Fruit fly (Drosophila melanogaster) whole organism, embryonic: ENCODE data around the gene CG15725.

ENCODE experiments used
- Atf6 ChIP-seq: fragments of 200-800 bp; sonication (Bioruptor generic); IDR thresholded peaks from 2 replicates; pipeline ENCODE4 v1.3.6; 2022; ENCODE audit warnings: missing biosample characterization, missing genetic modification characterization
- Bdp1 ChIP-seq: fragments of 200-800 bp; sonication (Bioruptor generic); optimal IDR thresholded peaks from 3 replicates; lab custom pipeline; 2016; ENCODE audit warnings: missing biosample characterization, missing genetic modification characterization
- CG10959 ChIP-seq: fragments of 200-800 bp; sonication (Bioruptor generic); IDR thresholded peaks from 2 replicates; pipeline ENCODE4 v1.3.6; 2022; ENCODE audit warnings: missing biosample characterization, missing genetic modification characterization
- CG10979 ChIP-seq: fragments of 200-800 bp; sonication (Bioruptor generic); optimal IDR thresholded peaks from 2 replicates; lab custom pipeline; 2018; ENCODE audit warnings: missing biosample characterization, mild to moderate bottlenecking, missing genetic modification characterization, moderate library complexity
- CG11560 ChIP-seq: fragments of 200-800 bp; sonication (Bioruptor generic); IDR thresholded peaks from 3 replicates; pipeline ENCODE4 v1.3.6; 2022; ENCODE audit warnings: missing biosample characterization, missing genetic modification characterization
- CG11696 ChIP-seq: fragments of 200-800 bp; sonication (Bioruptor generic); IDR thresholded peaks from 2 replicates; pipeline ENCODE4 v1.3.6; 2022; ENCODE audit warnings: missing biosample characterization, missing genetic modification characterization
- CG11723 ChIP-seq: fragments of 200-800 bp; sonication (Bioruptor generic); optimal IDR thresholded peaks from 2 replicates; lab custom pipeline; 2017; ENCODE audit warnings: missing biosample characterization, mild to moderate bottlenecking, missing genetic modification characterization
- CG13296 ChIP-seq: fragments of 200-800 bp; sonication (Bioruptor generic); optimal IDR thresholded peaks from 3 replicates; lab custom pipeline; 2018; ENCODE audit warnings: missing biosample characterization, mild to moderate bottlenecking, missing genetic modification characterization
- CG13624 ChIP-seq: fragments of 200-800 bp; sonication (Bioruptor generic); optimal IDR thresholded peaks from 2 replicates; lab custom pipeline; 2016; ENCODE audit warnings: missing biosample characterization, missing genetic modification characterization
- CG14050 ChIP-seq: fragments of 200-800 bp; sonication (Bioruptor generic); IDR thresholded peaks from 3 replicates; pipeline ENCODE4 v1.3.6; 2022; ENCODE audit warnings: missing biosample characterization, missing genetic modification characterization
- CG14441 ChIP-seq: fragments of 200-800 bp; sonication (Bioruptor generic); IDR thresholded peaks from 2 replicates; pipeline ENCODE4 v1.3.6; 2022; ENCODE audit warnings: missing biosample characterization, missing genetic modification characterization
- CG16863 ChIP-seq: fragments of 200-800 bp; sonication (Bioruptor generic); optimal IDR thresholded peaks from 3 replicates; lab custom pipeline; 2016; ENCODE audit warnings: missing biosample characterization, missing genetic modification characterization
- CG30020 ChIP-seq: fragments of 200-800 bp; optimal IDR thresholded peaks from 2 replicates; lab custom pipeline; 2019; ENCODE audit warnings: missing biosample characterization, mild to moderate bottlenecking, missing genetic modification characterization, moderate library complexity
- CG32532 ChIP-seq: fragments of 200-800 bp; sonication (Bioruptor generic); IDR thresholded peaks from 2 replicates; pipeline ENCODE4 v1.3.6; 2022; ENCODE audit warnings: missing biosample characterization, missing genetic modification characterization
- CG3847 ChIP-seq: fragments of 200-800 bp; sonication (Bioruptor generic); IDR thresholded peaks from 2 replicates; pipeline ENCODE4 v1.3.6; 2022; ENCODE audit warnings: missing biosample characterization, missing genetic modification characterization
- CG3995 ChIP-seq: fragments of 200-800 bp; sonication (Bioruptor generic); optimal IDR thresholded peaks from 3 replicates; lab custom pipeline; 2016; ENCODE audit warnings: missing biosample characterization, missing genetic modification characterization
- CG4328 ChIP-seq: fragments of 200-800 bp; sonication (Bioruptor generic); optimal IDR thresholded peaks from 3 replicates; lab custom pipeline; 2017; ENCODE audit warnings: missing biosample characterization, missing genetic modification reagents, missing genetic modification characterization
- CG4360 ChIP-seq: fragments of 200-800 bp; sonication (Bioruptor generic); IDR thresholded peaks from 2 replicates; pipeline ENCODE4 v1.3.6; 2022; ENCODE audit warnings: missing biosample characterization, missing genetic modification characterization
- CG6654 ChIP-seq: fragments of 200-800 bp; sonication (Bioruptor generic); optimal IDR thresholded peaks from 2 replicates; lab custom pipeline; 2017; ENCODE audit warnings: missing biosample characterization, mild to moderate bottlenecking, missing genetic modification characterization
- CG7357 ChIP-seq: fragments of 200-800 bp; sonication (Bioruptor generic); IDR thresholded peaks from 3 replicates; pipeline ENCODE4 v1.3.6; 2022; ENCODE audit warnings: missing biosample characterization, missing genetic modification characterization
- CG7372 ChIP-seq: fragments of 200-800 bp; sonication (Bioruptor generic); IDR thresholded peaks from 2 replicates; pipeline ENCODE4 v1.3.6; 2022; ENCODE audit warnings: missing biosample characterization, missing genetic modification characterization
- Ets65A ChIP-seq: fragments of 200-800 bp; sonication (Bioruptor generic); peaks from one replicate; lab custom pipeline; 2016; ENCODE audit warnings: missing biosample characterization, missing genetic modification characterization
- Ets97D ChIP-seq: fragments of 200-800 bp; sonication (Bioruptor generic); optimal IDR thresholded peaks from 3 replicates; lab custom pipeline; 2016; ENCODE audit warnings: missing biosample characterization, missing genetic modification characterization
- H15 ChIP-seq: fragments of 200-800 bp; sonication (Bioruptor generic); IDR thresholded peaks from 3 replicates; pipeline ENCODE4 v1.3.6; 2022; ENCODE audit warnings: missing biosample characterization, missing genetic modification characterization
- Hand ChIP-seq: fragments of 200-800 bp; sonication (Bioruptor generic); optimal IDR thresholded peaks from 2 replicates; lab custom pipeline; 2017; ENCODE audit warnings: mild to moderate bottlenecking, missing biosample characterization, missing genetic modification reagents, missing genetic modification characterization
- Mrtf ChIP-seq: fragments of 200-800 bp; sonication (Bioruptor generic); IDR thresholded peaks from 3 replicates; pipeline ENCODE4 v1.3.6; 2022; ENCODE audit warnings: missing biosample characterization, missing genetic modification characterization
- Ravus ChIP-seq: fragments of 200-800 bp; sonication (Bioruptor generic); IDR thresholded peaks from 2 replicates; pipeline ENCODE4 v1.3.6; 2022; ENCODE audit warnings: missing biosample characterization, missing genetic modification characterization
- Sox102F ChIP-seq: fragments of 200-800 bp; sonication (Bioruptor generic); optimal IDR thresholded peaks from 2 replicates; lab custom pipeline; 2018; ENCODE audit warnings: missing biosample characterization, mild to moderate bottlenecking, missing genetic modification characterization, moderate library complexity
- al ChIP-seq: fragments of 200-800 bp; sonication (Bioruptor generic); IDR thresholded peaks from 2 replicates; pipeline ENCODE4 v1.3.6; 2022; ENCODE audit warnings: missing biosample characterization, missing genetic modification characterization
- aop ChIP-seq: fragments of 200-800 bp; sonication (Bioruptor generic); IDR thresholded peaks from 2 replicates; pipeline ENCODE4 v1.3.6; 2022; ENCODE audit warnings: missing biosample characterization, missing genetic modification characterization
- ato ChIP-seq: fragments of 200-800 bp; sonication (Bioruptor generic); IDR thresholded peaks from 2 replicates; pipeline ENCODE4 v1.3.6; 2022; ENCODE audit warnings: missing biosample characterization, missing genetic modification characterization; ENCODE audit not compliant: partially characterized antibody
- bcd ChIP-seq: fragments of 200-800 bp; sonication (Bioruptor generic); optimal IDR thresholded peaks from 2 replicates; lab custom pipeline; 2017; ENCODE audit warnings: missing biosample characterization, mild to moderate bottlenecking, missing genetic modification characterization
- bigmax ChIP-seq: fragments of 200-800 bp; sonication (Bioruptor generic); optimal IDR thresholded peaks from 2 replicates; lab custom pipeline; 2018; ENCODE audit warnings: missing biosample characterization, mild to moderate bottlenecking, missing genetic modification characterization
- br ChIP-seq: fragments of >200 bp; optimal IDR thresholded peaks from 2 replicates; lab custom pipeline; 2017
- dimm ChIP-seq: fragments of 200-800 bp; sonication (Bioruptor generic); IDR thresholded peaks from 2 replicates; pipeline ENCODE4 v1.3.6; 2022; ENCODE audit warnings: missing biosample characterization, missing genetic modification characterization
- dm ChIP-seq: fragments of 200-800 bp; sonication (Bioruptor generic); optimal IDR thresholded peaks from 3 replicates; lab custom pipeline; 2016; ENCODE audit warnings: missing biosample characterization, missing genetic modification characterization
- eve ChIP-seq, 2 experiments: fragments of >200 bp; optimal IDR thresholded peaks; 2 replicates each; lab custom pipeline; 2017; ENCODE audit warnings: missing biosample characterization in 2 of 2, missing genetic modification characterization in 2 of 2
- eyg ChIP-seq: fragments of 200-800 bp; sonication (Bioruptor generic); optimal IDR thresholded peaks from 3 replicates; lab custom pipeline; 2016; ENCODE audit warnings: missing biosample characterization, missing genetic modification characterization
- fu2 ChIP-seq: fragments of 200-800 bp; sonication (Bioruptor generic); optimal IDR thresholded peaks from 2 replicates; lab custom pipeline; 2016; ENCODE audit warnings: missing biosample characterization, missing genetic modification characterization
- gce ChIP-seq: fragments of 200-800 bp; sonication (Bioruptor generic); IDR thresholded peaks from 3 replicates; pipeline ENCODE4 v1.3.6; 2022; ENCODE audit warnings: missing biosample characterization, missing genetic modification characterization
- gem ChIP-seq: fragments of 200-800 bp; sonication (Bioruptor generic); optimal IDR thresholded peaks from 2 replicates; lab custom pipeline; 2019; ENCODE audit warnings: missing biosample characterization, mild to moderate bottlenecking, missing genetic modification characterization, moderate library complexity
- gfzf ChIP-seq: fragments of 200-800 bp; sonication (Bioruptor generic); optimal IDR thresholded peaks from 2 replicates; lab custom pipeline; 2016; ENCODE audit warnings: missing biosample characterization, mild to moderate bottlenecking, missing genetic modification characterization, moderate library complexity
- gro ChIP-seq: fragments of 200-800 bp; sonication (Bioruptor generic); optimal IDR thresholded peaks from 2 replicates; lab custom pipeline; 2016; ENCODE audit warnings: missing biosample characterization, missing genetic modification characterization
- lola ChIP-seq, 3 experiments: fragments of >200 bp in 2 of 3; fragments of 200-800 bp in 1 of 3; sonication (Bioruptor generic) in 1 of 3; optimal IDR thresholded peaks; 2 replicates each; lab custom pipeline; 2017 to 2019; ENCODE audit warnings: missing biosample characterization in 3 of 3, missing genetic modification characterization in 3 of 3, mild to moderate bottlenecking in 1 of 3, moderate library complexity in 1 of 3
- nmo ChIP-seq: fragments of 200-800 bp; sonication (Bioruptor generic); optimal IDR thresholded peaks from 2 replicates; lab custom pipeline; 2018; ENCODE audit warnings: missing biosample characterization, mild to moderate bottlenecking, missing genetic modification characterization, moderate library complexity
- phol ChIP-seq: fragments of 200-800 bp; sonication (Bioruptor generic); optimal IDR thresholded peaks from 3 replicates; lab custom pipeline; 2018; ENCODE audit warnings: missing biosample characterization, mild to moderate bottlenecking, missing genetic modification characterization, moderate library complexity
- prd ChIP-seq, 3 experiments: fragments of >200 bp in 2 of 3; fragments of 200-800 bp in 1 of 3; sonication (Bioruptor generic) in 1 of 3; optimal IDR thresholded peaks in 2 of 3; IDR thresholded peaks in 1 of 3; 2 replicates in 2 of 3; 3 replicates in 1 of 3; pipeline versions ENCODE4 v1.3.6 to Lab custom; 2017 to 2022; ENCODE audit warnings: missing biosample characterization in 1 of 3, missing genetic modification characterization in 1 of 3
- sr ChIP-seq: fragments of 200-800 bp; sonication (Bioruptor generic); IDR thresholded peaks from 3 replicates; pipeline ENCODE4 v1.3.6; 2022; ENCODE audit warnings: missing biosample characterization, missing genetic modification characterization
- sug ChIP-seq: fragments of 200-800 bp; optimal IDR thresholded peaks from 2 replicates; lab custom pipeline; 2019; ENCODE audit warnings: missing biosample characterization, mild to moderate bottlenecking, missing genetic modification characterization, moderate library complexity
- zf30C ChIP-seq: fragments of 200-800 bp; sonication (Bioruptor generic); optimal IDR thresholded peaks from 3 replicates; lab custom pipeline; 2018; ENCODE audit warnings: missing biosample characterization, mild to moderate bottlenecking, missing genetic modification characterization

CG15725 gene

dm6 chrX:12750928-12751631 lies 45.4 kb downstream of the CG15725 start (continued):
- TF ChIP-seq CG11723 (GFP tag; lab: Kevin White, UChicago) (peak; percentile 100), nmo (GFP tag; lab: Kevin White, UChicago) (peak; percentile 100), CG7357 (GFP tag; lab: Robert Waterston, UW) (peak; percentile 99), gem (tag; lab: Kevin White, UChicago) (peak; percentile 100), ato (GFP tag; lab: Robert Waterston, UW) (no peak), CG11560 (tag; lab: Robert Waterston, UW) (peak; percentile 96), CG6654 (GFP tag; lab: Kevin White, UChicago) (peak; percentile 96), eyg (GFP tag; lab: Kevin White, UChicago) (peak; percentile 99), CG11696 (peak; percentile 95), CG16863 (peak; percentile 100), CG4360 (GFP tag; lab: Robert Waterston, UW) (peak; percentile 83), Ets97D (GFP tag; lab: Kevin White, UChicago) (peak; percentile 95), CG10979 (tag; lab: Kevin White, UChicago) (peak; percentile 99), CG4328 (GFP tag; lab: Kevin White, UChicago) (peak; percentile 100), bigmax (GFP tag; lab: Kevin White, UChicago) (peak; percentile 86), gce (peak; percentile 99), CG30020 (tag; lab: Kevin White, UChicago) (peak; percentile 92), sr (GFP tag; lab: Robert Waterston, UW) (peak; percentile 98), Mrtf (GFP tag; lab: Robert Waterston, UW) (peak; percentile 100), zf30C (GFP tag; lab: Kevin White, UChicago) (peak; percentile 50), CG10959 (GFP tag; lab: Robert Waterston, UW) (peak; percentile 98), Hand (GFP tag; lab: Kevin White, UChicago) (peak; percentile 100), bcd (peak; percentile 100), dm (GFP tag; lab: Kevin White, UChicago) (peak; percentile 100), eve (GFP tag; optimal IDR thresholded peaks at IDR 0.05; lab: Kevin White, UChicago) (peak; percentile 63 to 100), sug (tag; lab: Kevin White, UChicago) (peak; percentile 100), CG7372 (GFP tag; lab: Robert Waterston, UW) (peak; percentile 100), CG13296 (GFP tag; lab: Kevin White, UChicago) (peak; percentile 100), dimm (peak; percentile 98), CG14441 (GFP tag; lab: Robert Waterston, UW) (peak; percentile 100), gfzf (GFP tag; lab: Kevin White, UChicago) (peak; percentile 49), H15 (peak; percentile 99), al (GFP tag; lab: Robert Waterston, UW) (peak; percentile 100), CG3847 (GFP tag; lab: Robert Waterston, UW) (peak; percentile 100), gro (peak; percentile 100), Sox102F (GFP tag; lab: Kevin White, UChicago) (peak; percentile 100), phol (tag; lab: Kevin White, UChicago) (peak; percentile 100), br (lab: Kevin White, UChicago) (no peak), Ets65A (peak; percentile 100), CG13624 (GFP tag; lab: Kevin White, UChicago) (peak; percentile 100), aop (GFP tag; lab: Robert Waterston, UW) (peak; percentile 95), Bdp1 (GFP tag; lab: Kevin White, UChicago) (peak; percentile 96), fu2 (GFP tag; lab: Kevin White, UChicago) (peak; percentile 100), Ravus (peak; percentile 99), lola (GFP tag; optimal IDR thresholded peaks at IDR 0.05; lab: Kevin White, UChicago) (peak in 2 of 3 experiments; percentile 40 to 100), prd (optimal IDR thresholded peaks at IDR 0.05; lab: Kevin White, UChicago) (no peak), prd (GFP tag; IDR thresholded peaks at IDR 0.05; lab: Robert Waterston, UW) (peak; percentile 99), CG14050 (peak; percentile 100), CG32532 (GFP tag; lab: Robert Waterston, UW) (peak; percentile 100), CG3995 (GFP tag; lab: Kevin White, UChicago) (peak; percentile 91), Atf6 (peak; percentile 100)
